Fruit fly (Drosophila melanogaster) whole organism, embryonic: Measurements from ENCODE around the gene CG14696.

Experiments used
- Atf3 ChIP-seq: fragments of 200-800 bp; sonication (Bioruptor generic); optimal IDR thresholded peaks from 3 replicates; lab custom pipeline; 2016; ENCODE audit warnings: missing biosample characterization, missing genetic modification characterization
- Bgb ChIP-seq: fragments of 200-800 bp; sonication (Bioruptor generic); IDR thresholded peaks from 2 replicates; pipeline ENCODE4 v1.3.6; 2022; ENCODE audit warnings: missing biosample characterization, missing genetic modification characterization; ENCODE audit not compliant: partially characterized antibody
- CG12219 ChIP-seq: fragments of 200-800 bp; sonication (Bioruptor generic); optimal IDR thresholded peaks from 3 replicates; lab custom pipeline; 2018; ENCODE audit warnings: missing biosample characterization, mild to moderate bottlenecking, missing genetic modification characterization
- CG17359 ChIP-seq: fragments of 200-800 bp; sonication (Bioruptor generic); optimal IDR thresholded peaks from 3 replicates; lab custom pipeline; 2018; ENCODE audit warnings: missing biosample characterization, mild to moderate bottlenecking, missing genetic modification characterization, moderate library complexity
- CG17802 ChIP-seq: fragments of 200-800 bp; sonication (Bioruptor generic); optimal IDR thresholded peaks from 2 replicates; lab custom pipeline; 2018; ENCODE audit warnings: missing biosample characterization, mild to moderate bottlenecking, missing genetic modification characterization, moderate library complexity
- CG18011 ChIP-seq: fragments of 200-800 bp; sonication (Bioruptor generic); optimal IDR thresholded peaks from 2 replicates; lab custom pipeline; 2017; ENCODE audit warnings: missing biosample characterization, missing genetic modification characterization, mild to moderate bottlenecking, moderate library complexity, missing genotype
- CG18619 ChIP-seq: fragments of 200-800 bp; sonication (Bioruptor generic); optimal IDR thresholded peaks from 3 replicates; lab custom pipeline; 2017; ENCODE audit warnings: missing biosample characterization, mild to moderate bottlenecking, missing genetic modification characterization
- CG2129 ChIP-seq: fragments of 200-800 bp; sonication (Bioruptor generic); IDR thresholded peaks from 2 replicates; pipeline ENCODE4 v1.3.6; 2022; ENCODE audit warnings: missing biosample characterization, missing genetic modification characterization; ENCODE audit not compliant: partially characterized antibody
- CG30431 ChIP-seq: fragments of 200-800 bp; sonication (Bioruptor generic); optimal IDR thresholded peaks from 2 replicates; lab custom pipeline; 2017; ENCODE audit warnings: missing biosample characterization, missing genetic modification characterization
- CG3163 ChIP-seq: fragments of 200-800 bp; sonication (Bioruptor generic); optimal IDR thresholded peaks from 3 replicates; lab custom pipeline; 2016; ENCODE audit warnings: missing biosample characterization, missing genetic modification characterization
- CG4282 ChIP-seq: fragments of 200-800 bp; sonication (Bioruptor generic); optimal IDR thresholded peaks from 2 replicates; lab custom pipeline; 2016; ENCODE audit warnings: missing biosample characterization, missing genetic modification characterization
- CG4360 ChIP-seq: fragments of 200-800 bp; sonication (Bioruptor generic); IDR thresholded peaks from 2 replicates; pipeline ENCODE4 v1.3.6; 2022; ENCODE audit warnings: missing biosample characterization, missing genetic modification characterization
- CoRest ChIP-seq: fragments of 200-800 bp; sonication (Bioruptor generic); optimal IDR thresholded peaks from 3 replicates; lab custom pipeline; 2018; ENCODE audit warnings: missing biosample characterization, mild to moderate bottlenecking, missing genetic modification characterization, moderate library complexity
- Elba2 ChIP-seq: fragments of 200-800 bp; sonication (Bioruptor generic); optimal IDR thresholded peaks from 3 replicates; lab custom pipeline; 2016; ENCODE audit warnings: missing biosample characterization, missing genetic modification characterization
- Fer2 ChIP-seq: fragments of 200-800 bp; sonication (Bioruptor generic); optimal IDR thresholded peaks from 2 replicates; lab custom pipeline; 2018; ENCODE audit warnings: missing biosample characterization, mild to moderate bottlenecking, missing genetic modification characterization, moderate library complexity
- Hsf ChIP-seq: fragments of 200-800 bp; sonication (Bioruptor generic); optimal IDR thresholded peaks from 3 replicates; lab custom pipeline; 2016; ENCODE audit warnings: missing biosample characterization, missing genetic modification characterization
- Max ChIP-seq: fragments of 200-800 bp; sonication (Bioruptor generic); optimal IDR thresholded peaks from 2 replicates; lab custom pipeline; 2016; ENCODE audit warnings: missing biosample characterization, mild to moderate bottlenecking, missing genetic modification characterization
- Mes4 ChIP-seq: fragments of 200-800 bp; sonication (Bioruptor generic); optimal IDR thresholded peaks from 2 replicates; lab custom pipeline; 2016; ENCODE audit warnings: missing biosample characterization, missing genetic modification characterization
- Myb ChIP-seq: fragments of 200-800 bp; sonication (Bioruptor generic); optimal IDR thresholded peaks from 2 replicates; lab custom pipeline; 2016; ENCODE audit warnings: missing biosample characterization, missing genetic modification characterization
- Rx ChIP-seq: fragments of 200-800 bp; sonication (Bioruptor generic); IDR thresholded peaks from 2 replicates; pipeline ENCODE4 v1.3.6; 2022; ENCODE audit warnings: missing biosample characterization, missing genetic modification characterization
- Tbp ChIP-seq: fragments of >200 bp; optimal IDR thresholded peaks from 2 replicates; lab custom pipeline; 2018; ENCODE audit warnings: missing biosample characterization, missing genetic modification characterization
- aop ChIP-seq: fragments of 200-800 bp; sonication (Bioruptor generic); IDR thresholded peaks from 2 replicates; pipeline ENCODE4 v1.3.6; 2022; ENCODE audit warnings: missing biosample characterization, missing genetic modification characterization
- ato ChIP-seq: fragments of 200-800 bp; sonication (Bioruptor generic); IDR thresholded peaks from 2 replicates; pipeline ENCODE4 v1.3.6; 2022; ENCODE audit warnings: missing biosample characterization, missing genetic modification characterization; ENCODE audit not compliant: partially characterized antibody
- cg ChIP-seq: fragments of 200-800 bp; sonication (Bioruptor generic); optimal IDR thresholded peaks from 3 replicates; lab custom pipeline; 2019; ENCODE audit warnings: missing biosample characterization, mild to moderate bottlenecking, missing genetic modification characterization, moderate library complexity
- dan ChIP-seq: fragments of 200-800 bp; sonication (Bioruptor generic); IDR thresholded peaks from 2 replicates; pipeline ENCODE4 v1.3.6; 2022; ENCODE audit warnings: missing biosample characterization, missing genetic modification characterization
- dpn ChIP-seq, 2 experiments: fragments of 200-800 bp; sonication (Bioruptor generic); optimal IDR thresholded peaks; 3 replicates each; lab custom pipeline; 2016; ENCODE audit warnings: missing biosample characterization in 2 of 2, missing genetic modification characterization in 2 of 2
- esg ChIP-seq: fragments of 200-800 bp; sonication (Bioruptor generic); conservative IDR thresholded peaks from 2 replicates; pipeline ENCODE4 v1.3.6; 2022; ENCODE audit warnings: missing biosample characterization, missing genetic modification characterization
- ewg ChIP-seq: fragments of 200-800 bp; sonication (Bioruptor generic); optimal IDR thresholded peaks from 3 replicates; lab custom pipeline; 2017; ENCODE audit warnings: mild to moderate bottlenecking, missing biosample characterization, missing genetic modification reagents, missing genetic modification characterization
- fd64A ChIP-seq: fragments of 200-800 bp; sonication (Bioruptor generic); optimal IDR thresholded peaks from 3 replicates; lab custom pipeline; 2018; ENCODE audit warnings: missing biosample characterization, mild to moderate bottlenecking, missing genetic modification characterization
- gcm ChIP-seq: fragments of 200-800 bp; sonication (Bioruptor generic); optimal IDR thresholded peaks from 2 replicates; lab custom pipeline; 2019; ENCODE audit warnings: missing biosample characterization, mild to moderate bottlenecking, missing genetic modification characterization, moderate library complexity
- hth ChIP-seq: fragments of >200 bp; optimal IDR thresholded peaks from 2 replicates; lab custom pipeline; 2017; ENCODE audit warnings: inconsistent platforms
- klu ChIP-seq: fragments of 200-800 bp; sonication (Bioruptor generic); IDR thresholded peaks from 2 replicates; pipeline ENCODE4 v1.3.6; 2022; ENCODE audit warnings: missing biosample characterization, missing genetic modification characterization
- mam ChIP-seq: fragments of 200-800 bp; sonication (Bioruptor generic); optimal IDR thresholded peaks from 3 replicates; lab custom pipeline; 2016; ENCODE audit warnings: missing biosample characterization, missing genetic modification characterization
- mld ChIP-seq: fragments of 200-800 bp; sonication (Bioruptor generic); IDR thresholded peaks from 3 replicates; pipeline ENCODE4 v1.3.6; 2022; ENCODE audit warnings: missing biosample characterization, missing genetic modification characterization; ENCODE audit not compliant: partially characterized antibody
- nmo ChIP-seq: fragments of 200-800 bp; sonication (Bioruptor generic); optimal IDR thresholded peaks from 2 replicates; lab custom pipeline; 2018; ENCODE audit warnings: missing biosample characterization, mild to moderate bottlenecking, missing genetic modification characterization, moderate library complexity
- prd ChIP-seq, 3 experiments: fragments of >200 bp in 2 of 3; fragments of 200-800 bp in 1 of 3; sonication (Bioruptor generic) in 1 of 3; optimal IDR thresholded peaks in 2 of 3; IDR thresholded peaks in 1 of 3; 2 replicates in 2 of 3; 3 replicates in 1 of 3; pipeline versions ENCODE4 v1.3.6 to Lab custom; 2017 to 2022; ENCODE audit warnings: missing biosample characterization in 1 of 3, missing genetic modification characterization in 1 of 3
- pzg ChIP-seq: fragments of 200-800 bp; sonication (Bioruptor generic); optimal IDR thresholded peaks from 3 replicates; lab custom pipeline; 2018; ENCODE audit warnings: missing biosample characterization, mild to moderate bottlenecking, missing genetic modification characterization, moderate library complexity
- ranshi ChIP-seq: fragments of 200-800 bp; sonication (Bioruptor generic); IDR thresholded peaks from 2 replicates; pipeline ENCODE4 v1.3.6; 2022; ENCODE audit warnings: missing biosample characterization, missing genetic modification characterization
- salm ChIP-seq: fragments of 200-800 bp; sonication (Bioruptor generic); optimal IDR thresholded peaks from 2 replicates; lab custom pipeline; 2018; ENCODE audit warnings: missing biosample characterization, mild to moderate bottlenecking, missing genetic modification characterization
- sc ChIP-seq, 3 experiments: fragments of >200 bp in 2 of 3; fragments of 200-800 bp in 1 of 3; sonication (Bioruptor generic) in 1 of 3; optimal IDR thresholded peaks; 2 replicates in 2 of 3; 3 replicates in 1 of 3; lab custom pipeline; 2017; ENCODE audit warnings: mild to moderate bottlenecking in 1 of 3, missing biosample characterization in 1 of 3, missing genetic modification characterization in 1 of 3, missing genetic modification reagents in 1 of 3
- ttk ChIP-seq: fragments of 200-800 bp; sonication (Bioruptor generic); IDR thresholded peaks from 2 replicates; pipeline ENCODE4 v2.1.2; 2022; ENCODE audit warnings: missing biosample characterization, missing genetic modification characterization
- tx ChIP-seq: fragments of 200-800 bp; sonication (Bioruptor generic); optimal IDR thresholded peaks from 2 replicates; lab custom pipeline; 2016; ENCODE audit warnings: missing biosample characterization, missing genetic modification characterization
- vfl ChIP-seq: fragments of 200-800 bp; sonication (Bioruptor generic); optimal IDR thresholded peaks from 2 replicates; lab custom pipeline; 2016; ENCODE audit warnings: missing biosample characterization, missing genetic modification characterization
- wdn ChIP-seq: fragments of 200-800 bp; sonication (Bioruptor generic); IDR thresholded peaks from 2 replicates; pipeline ENCODE4 v1.3.6; 2022; ENCODE audit warnings: missing biosample characterization, missing genetic modification characterization
- wor ChIP-seq: fragments of 200-800 bp; sonication (Bioruptor generic); IDR thresholded peaks from 2 replicates; pipeline ENCODE4 v1.3.6; 2022; ENCODE audit warnings: missing biosample characterization, missing genetic modification characterization
- zen ChIP-seq: fragments of 200-800 bp; sonication (Bioruptor generic); optimal IDR thresholded peaks from 3 replicates; lab custom pipeline; 2018; ENCODE audit warnings: missing biosample characterization, mild to moderate bottlenecking, missing genetic modification characterization, moderate library complexity
- zen2 ChIP-seq: fragments of 200-800 bp; sonication (Bioruptor generic); IDR thresholded peaks from 3 replicates; pipeline ENCODE4 v1.3.6; 2022; ENCODE audit warnings: missing biosample characterization, missing genetic modification characterization; ENCODE audit not compliant: partially characterized antibody

CG14696 gene

dm6 chr3R:10886462-10887315 is 1.9 kb upstream of the CG14696 start (continued):
- TF ChIP-seq CG17359 (tag; lab: Kevin White, UChicago) (peak; percentile 88), esg (peak; percentile 86), Fer2 (tag; lab: Kevin White, UChicago) (peak; percentile 76), mam (GFP tag; lab: Kevin White, UChicago) (peak; percentile 91), prd (optimal IDR thresholded peaks at IDR 0.05; lab: Kevin White, UChicago) (no peak), prd (GFP tag; IDR thresholded peaks at IDR 0.05; lab: Robert Waterston, UW) (peak; percentile 86), mld (GFP tag; lab: Robert Waterston, UW) (no peak), gcm (GFP tag; lab: Kevin White, UChicago) (peak; percentile 90), Bgb (GFP tag; lab: Robert Waterston, UW) (peak; percentile 8; the same call in 1 of the 2 replicates), nmo (GFP tag; lab: Kevin White, UChicago) (peak; percentile 89), zen (tag; lab: Kevin White, UChicago) (peak; percentile 56), vfl (GFP tag; lab: Kevin White, UChicago) (peak; percentile 82), klu (GFP tag; lab: Robert Waterston, UW) (peak; percentile 77; the same call in 1 of the 2 replicates), sc (optimal IDR thresholded peaks at IDR 0.05; lab: Kevin White, UChicago) (no peak), sc (GFP tag; optimal IDR thresholded peaks at IDR 0.05; lab: Kevin White, UChicago) (peak; percentile 75), ato (GFP tag; lab: Robert Waterston, UW) (no peak), wor (GFP tag; lab: Robert Waterston, UW) (peak; percentile 87), CG17802 (tag; lab: Kevin White, UChicago) (peak; percentile 13), Mes4 (GFP tag; lab: Kevin White, UChicago) (peak; percentile 82), Atf3 (GFP tag; lab: Kevin White, UChicago) (peak; percentile 48), Rx (peak; percentile 55; the same call in 1 of the 2 replicates), CG4282 (GFP tag; lab: Kevin White, UChicago) (peak; percentile 66), salm (tag; lab: Kevin White, UChicago) (peak; percentile 84), CG4360 (GFP tag; lab: Robert Waterston, UW) (peak; percentile 46; the same call in 1 of the 2 replicates), Myb (GFP tag; lab: Kevin White, UChicago) (peak; percentile 58), Hsf (GFP tag; lab: Kevin White, UChicago) (peak; percentile 91), CG18619 (GFP tag; lab: Kevin White, UChicago) (peak; percentile 90), aop (GFP tag; lab: Robert Waterston, UW) (no peak), ewg (GFP tag; lab: Kevin White, UChicago) (peak; percentile 85), CG18011 (GFP tag; lab: Kevin White, UChicago) (peak; percentile 74), CoRest (tag; lab: Kevin White, UChicago) (peak; percentile 95), CG30431 (GFP tag; lab: Kevin White, UChicago) (peak; percentile 60), cg (peak; percentile 93), zen2 (no peak), Elba2 (GFP tag; lab: Kevin White, UChicago) (no peak), fd64A (GFP tag; lab: Kevin White, UChicago) (no peak), CG12219 (GFP tag; lab: Kevin White, UChicago) (peak; percentile 83), tx (GFP tag; lab: Kevin White, UChicago) (peak; percentile 71), ranshi (GFP tag; lab: Robert Waterston, UW) (peak; percentile 90), wdn (peak; percentile 91), CG2129 (GFP tag; lab: Robert Waterston, UW) (no peak), CG3163 (GFP tag; lab: Kevin White, UChicago) (peak; percentile 85), Tbp (GFP tag; lab: Kevin White, UChicago) (no peak), hth (lab: Kevin White, UChicago) (no peak), dpn (GFP tag; optimal IDR thresholded peaks at IDR 0.05; lab: Kevin White, UChicago) (peak; percentile 78 to 89), ttk (peak; percentile 84), dan (GFP tag; lab: Robert Waterston, UW) (no peak), Max (GFP tag; lab: Kevin White, UChicago) (peak; percentile 81), pzg (GFP tag; lab: Kevin White, UChicago) (no peak)
